Worm (Caenorhabditis elegans) whole organism, L4 larva: Measurements from ENCODE around the gene ZK632.9.

Source experiments
- F44E2.7 ChIP-seq: fragments of 200-800 bp; sonication (Bioruptor generic); IDR thresholded peaks from 2 replicates; pipeline ENCODE4 v2.1.2; 2022; ENCODE audit warnings: missing genetic modification characterization, missing compliant biosample characterization
- F49E8.2 ChIP-seq: sonication (generic microtip); optimal IDR thresholded peaks from 2 replicates; lab custom pipeline; 2016; ENCODE audit warnings: missing compliant biosample characterization, mild to moderate bottlenecking, missing genetic modification characterization, borderline replicate concordance
- T20F7.1 ChIP-seq: fragments of 200-800 bp; sonication (Bioruptor generic); optimal IDR thresholded peaks from 2 replicates; lab custom pipeline; 2018; ENCODE audit warnings: mild to moderate bottlenecking, missing genetic modification characterization, missing compliant biosample characterization
- T26A8.4 ChIP-seq: fragments of 200-800 bp; sonication (Bioruptor generic); IDR thresholded peaks from 2 replicates; pipeline ENCODE4 v1.3.6; 2022; ENCODE audit warnings: missing genetic modification characterization, missing compliant biosample characterization
- Y75B8A.6 ChIP-seq: fragments of 200-800 bp; sonication (Bioruptor generic); IDR thresholded peaks from 2 replicates; pipeline ENCODE4 v1.3.6; 2022; ENCODE audit warnings: missing genetic modification reagents, missing genetic modification characterization, missing compliant biosample characterization
- aha-1 ChIP-seq: fragments of 150-350 bp; peaks from one replicate; lab custom pipeline; 2014; ENCODE audit warnings: missing biosample characterization, missing genetic modification characterization
- ceh-28 ChIP-seq: fragments of 150-350 bp; optimal IDR thresholded peaks from 2 replicates; lab custom pipeline; 2014; ENCODE audit warnings: missing biosample characterization, missing genetic modification reagents, missing genetic modification characterization
- cey-2 ChIP-seq: sonication (generic microtip); optimal IDR thresholded peaks from 3 replicates; lab custom pipeline; 2017; ENCODE audit warnings: missing genetic modification characterization, mild to moderate bottlenecking, missing compliant biosample characterization, antibody characterized with exemption, borderline replicate concordance; ENCODE audit not compliant: insufficient read depth
- daf-16 ChIP-seq, 3 experiments: sonication (generic microtip); optimal IDR thresholded peaks; 2 replicates each; lab custom pipeline; 2016 to 2017; ENCODE audit warnings: missing genetic modification characterization in 3 of 3, missing genetic modification reagents in 3 of 3, mild to moderate bottlenecking in 2 of 3, missing compliant biosample characterization in 2 of 3, missing biosample characterization in 1 of 3, moderate library complexity in 1 of 3
- dpl-1 ChIP-seq: fragments of 150-350 bp; optimal IDR thresholded peaks from 2 replicates; lab custom pipeline; 2014; ENCODE audit warnings: missing biosample characterization, missing genetic modification reagents, missing genetic modification characterization
- dve-1 ChIP-seq: sonication (generic microtip); optimal IDR thresholded peaks from 2 replicates; lab custom pipeline; 2017; ENCODE audit warnings: antibody characterized with exemption, mild to moderate bottlenecking, missing genetic modification characterization, missing compliant biosample characterization; ENCODE audit not compliant: insufficient read depth
- egl-27 ChIP-seq: sonication (generic microtip); optimal IDR thresholded peaks from 3 replicates; lab custom pipeline; 2017; ENCODE audit warnings: missing biosample characterization, missing genetic modification reagents, missing genetic modification characterization
- egl-43 ChIP-seq: fragments of 200-800 bp; sonication (Bioruptor generic); IDR thresholded peaks from 2 replicates; pipeline ENCODE4 v1.3.6; 2022; ENCODE audit warnings: missing genetic modification reagents, missing genetic modification characterization, missing compliant biosample characterization
- hif-1 ChIP-seq, 2 experiments: sonication (generic microtip); optimal IDR thresholded peaks; 2 replicates each; lab custom pipeline; 2016 to 2017; ENCODE audit warnings: missing compliant biosample characterization in 2 of 2, missing genetic modification characterization in 2 of 2, missing genetic modification reagents in 2 of 2, missing genotype in 2 of 2, mild to moderate bottlenecking in 1 of 2
- hlh-11 ChIP-seq: fragments of 200-800 bp; sonication (Bioruptor generic); optimal IDR thresholded peaks from 2 replicates; lab custom pipeline; 2018; ENCODE audit warnings: mild to moderate bottlenecking, missing genetic modification characterization, missing compliant biosample characterization
- jun-1 ChIP-seq: fragments of 150-350 bp; optimal IDR thresholded peaks from 2 replicates; lab custom pipeline; 2014; ENCODE audit warnings: missing biosample characterization, missing genetic modification reagents, missing genetic modification characterization
- lim-7 ChIP-seq: fragments of 200-800 bp; sonication (Bioruptor generic); IDR thresholded peaks from 2 replicates; pipeline ENCODE4 v1.3.6; 2022; ENCODE audit warnings: missing genetic modification characterization, missing compliant biosample characterization
- lin-15B ChIP-seq: fragments of 150-350 bp; sonication (generic microtip); optimal IDR thresholded peaks from 3 replicates; lab custom pipeline; 2014; ENCODE audit warnings: missing biosample characterization, missing genetic modification characterization
- lsy-2 ChIP-seq, 2 experiments: fragments of 150-350 bp in 1 of 2; sonication (generic microtip) in 1 of 2; optimal IDR thresholded peaks; 2 replicates each; lab custom pipeline; 2014 to 2017; ENCODE audit warnings: missing biosample characterization in 2 of 2, missing genetic modification characterization in 2 of 2
- mdl-1 ChIP-seq, 2 experiments: fragments of 150-350 bp in 1 of 2; sonication (generic microtip) in 1 of 2; optimal IDR thresholded peaks; 2 replicates each; lab custom pipeline; 2014 to 2017; ENCODE audit warnings: missing biosample characterization in 2 of 2, missing genetic modification characterization in 2 of 2
- mep-1 ChIP-seq: fragments of 150-350 bp; sonication (generic microtip); optimal IDR thresholded peaks from 3 replicates; lab custom pipeline; 2014; ENCODE audit warnings: missing biosample characterization, missing genetic modification characterization
- mes-2 ChIP-seq: sonication (generic microtip); optimal IDR thresholded peaks from 2 replicates; lab custom pipeline; 2016; ENCODE audit warnings: missing genotype, mild to moderate bottlenecking, missing genetic modification characterization, missing compliant biosample characterization; ENCODE audit not compliant: poor library complexity, severe bottlenecking
- mxl-2 ChIP-seq: fragments of 200-800 bp; sonication (Bioruptor generic); conservative IDR thresholded peaks from 2 replicates; pipeline ENCODE4 v1.3.6; 2022; ENCODE audit warnings: missing genetic modification reagents, missing genetic modification characterization, missing compliant biosample characterization
- mxl-3 ChIP-seq: fragments of 200-800 bp; sonication (Bioruptor generic); optimal IDR thresholded peaks from 2 replicates; lab custom pipeline; 2018; ENCODE audit warnings: mild to moderate bottlenecking, missing genetic modification characterization, missing compliant biosample characterization
- nhr-11 ChIP-seq: fragments of 150-350 bp; optimal IDR thresholded peaks from 2 replicates; lab custom pipeline; 2014; ENCODE audit warnings: missing biosample characterization, missing genetic modification characterization
- nhr-6 ChIP-seq: fragments of 150-350 bp; optimal IDR thresholded peaks from 2 replicates; lab custom pipeline; 2014; ENCODE audit warnings: missing biosample characterization, missing genetic modification characterization
- pha-4 ChIP-seq, 2 experiments: fragments of 150-350 bp in 1 of 2; fragments of 200-800 bp in 1 of 2; sonication (Bioruptor generic) in 1 of 2; IDR thresholded peaks in 1 of 2; optimal IDR thresholded peaks in 1 of 2; 2 replicates each; pipeline versions ENCODE4 v1.3.6 to Lab custom; 2014 to 2022; ENCODE audit warnings: missing genetic modification characterization in 2 of 2, missing genetic modification reagents in 2 of 2, missing biosample characterization in 1 of 2, missing compliant biosample characterization in 1 of 2
- php-3 ChIP-seq: fragments of 200-800 bp; sonication (Bioruptor generic); IDR thresholded peaks from 2 replicates; pipeline ENCODE4 v1.3.6; 2022; ENCODE audit warnings: missing genetic modification reagents, missing genetic modification characterization, missing compliant biosample characterization
- pqm-1 ChIP-seq: sonication (generic microtip); optimal IDR thresholded peaks from 2 replicates; lab custom pipeline; 2017; ENCODE audit warnings: missing biosample characterization, missing genetic modification characterization
- rbr-2 ChIP-seq: sonication (generic microtip); optimal IDR thresholded peaks from 2 replicates; lab custom pipeline; 2016; ENCODE audit warnings: missing genotype, missing genetic modification characterization, missing compliant biosample characterization
- snpc-4 ChIP-seq: fragments of 150-350 bp; optimal IDR thresholded peaks from 2 replicates; lab custom pipeline; 2014; ENCODE audit warnings: missing biosample characterization, missing genetic modification characterization
- spr-3 ChIP-seq: fragments of 200-800 bp; sonication (Bioruptor generic); optimal IDR thresholded peaks from 2 replicates; lab custom pipeline; 2018; ENCODE audit warnings: mild to moderate bottlenecking, missing genetic modification characterization, missing compliant biosample characterization
- unc-130 ChIP-seq: sonication (generic microtip); optimal IDR thresholded peaks from 2 replicates; lab custom pipeline; 2016; ENCODE audit warnings: missing genetic modification reagents, missing genetic modification characterization, missing compliant biosample characterization
- zag-1 ChIP-seq: fragments of 150-350 bp; optimal IDR thresholded peaks from 2 replicates; lab custom pipeline; 2014; ENCODE audit warnings: missing biosample characterization, missing genetic modification characterization
- zfp-2 ChIP-seq: sonication (generic microtip); optimal IDR thresholded peaks from 2 replicates; lab custom pipeline; 2016; ENCODE audit warnings: mild to moderate bottlenecking, missing genetic modification characterization, missing compliant biosample characterization
- zip-11 ChIP-seq: fragments of 200-800 bp; sonication (Bioruptor generic); IDR thresholded peaks from 2 replicates; pipeline ENCODE4 v1.3.6; 2022; ENCODE audit warnings: missing genetic modification characterization, missing compliant biosample characterization
- zip-2 ChIP-seq: fragments of 150-350 bp; optimal IDR thresholded peaks from 2 replicates; lab custom pipeline; 2014; ENCODE audit warnings: missing biosample characterization, missing genetic modification characterization

The ZK632.9 gene

ce11 chrIII:9817894-9818293 lies 7.3 kb downstream of the ZK632.9 start:
- TF ChIP-seq T20F7.1 (GFP tag; lab: Kevin White, UChicago), result peak; percentile 23
- peak in 1 of 2 experiments; percentile 79 for TF ChIP-seq lsy-2 (tag; optimal IDR thresholded peaks at IDR 0.05; lab: Kevin White, UChicago)
- TF ChIP-seq unc-130 (GFP tag; lab: Kevin White, UChicago), result peak; percentile 34
- no peak for TF ChIP-seq zag-1 (tag; lab: Kevin White, UChicago)
- TF ChIP-seq, all 104 proteins: peak for 3

ce11 chrIII:9817087-9817612 lies 8.1 kb downstream of the ZK632.9 start, which contains the start of gene cnx-1:
Gene cnx-1 (minus strand): TSS chrIII:9817137.
- TF ChIP-seq spr-3 (GFP tag; lab: Kevin White, UChicago) (no peak), egl-27 (tag; lab: Kevin White, UChicago) (no peak), hif-1 (tag; optimal IDR thresholded peaks at IDR 0.05; lab: Kevin White, UChicago) (no peak), zfp-2 (tag; lab: Kevin White, UChicago) (no peak), mdl-1 (tag; optimal IDR thresholded peaks at IDR 0.05; lab: Kevin White, UChicago) (peak in 1 of 2 experiments; percentile 31), mxl-3 (GFP tag; lab: Kevin White, UChicago) (peak; percentile 45), snpc-4 (no peak), jun-1 (tag; lab: Kevin White, UChicago) (no peak), lsy-2 (tag; optimal IDR thresholded peaks at IDR 0.05; lab: Kevin White, UChicago) (peak in 1 of 2 experiments; percentile 52), dpl-1 (GFP tag; lab: Kevin White, UChicago) (no peak), nhr-11 (tag; lab: Kevin White, UChicago) (peak; percentile 30), nhr-6 (tag; lab: Kevin White, UChicago) (peak; percentile 63), zip-2 (no peak), aha-1 (tag; lab: Kevin White, UChicago) (peak; percentile 84), mep-1 (tag; lab: Kevin White, UChicago) (peak; percentile 43), F49E8.2 (no peak), T26A8.4 (no peak), ceh-28 (tag; lab: Kevin White, UChicago) (peak; percentile 28), dve-1 (tag; lab: Kevin White, UChicago) (peak; percentile 22), pha-4 (GFP tag; IDR thresholded peaks at IDR 0.05; lab: Robert Waterston, UW) (no peak), pha-4 (tag; optimal IDR thresholded peaks at IDR 0.05; lab: Kevin White, UChicago) (peak; percentile 58), hlh-11 (tag; lab: Kevin White, UChicago) (peak; percentile 16), Y75B8A.6 (GFP tag; lab: Robert Waterston, UW) (no peak), F44E2.7 (GFP tag; lab: Robert Waterston, UW) (0 out of 2 replicates have a peak, but pooled peaks have one; percentile 22), rbr-2 (tag; lab: Kevin White, UChicago) (peak; percentile 33), mes-2 (peak; percentile 41), zip-11 (GFP tag; lab: Robert Waterston, UW) (no peak), cey-2 (no peak), egl-43 (GFP tag; lab: Robert Waterston, UW) (peak; percentile 55; the same call in 1 of the 2 replicates), mxl-2 (GFP tag; lab: Robert Waterston, UW) (no peak), pqm-1 (tag; lab: Kevin White, UChicago) (no peak), lim-7 (GFP tag; lab: Robert Waterston, UW) (no peak), php-3 (no peak), lin-15B (tag; lab: Kevin White, UChicago) (no peak)

- TF ChIP-seq daf-16 (GFP tag; optimal IDR thresholded peaks at IDR 0.05; lab: Kevin White, UChicago) (no peak), daf-16 (tag; optimal IDR thresholded peaks at IDR 0.05; lab: Kevin White, UChicago) (no peak), T26A8.4 (0 out of 2 replicates have a peak, but pooled peaks have one; percentile 13), zip-2 (no peak)
Observed at ce11 chrIII:9813146-9813545, 12.1 kb downstream of the ZK632.9 start, which contains the start of gene ZK632.14. Gene ZK632.14 (plus strand): TSS chrIII:9813446.
